Worm (Caenorhabditis elegans) whole organism, L4 larva: ENCODE measurements around the gene R07E5.17.

ENCODE experiments used
- ceh-28 ChIP-seq: fragments of 150-350 bp; optimal IDR thresholded peaks from 2 replicates; lab custom pipeline; 2014; ENCODE audit warnings: missing biosample characterization, missing genetic modification reagents, missing genetic modification characterization
- dpl-1 ChIP-seq: fragments of 150-350 bp; optimal IDR thresholded peaks from 2 replicates; lab custom pipeline; 2014; ENCODE audit warnings: missing biosample characterization, missing genetic modification reagents, missing genetic modification characterization
- hif-1 ChIP-seq, 2 experiments: sonication (generic microtip); optimal IDR thresholded peaks; 2 replicates each; lab custom pipeline; 2016 to 2017; ENCODE audit warnings: missing compliant biosample characterization in 2 of 2, missing genetic modification characterization in 2 of 2, missing genetic modification reagents in 2 of 2, missing genotype in 2 of 2, mild to moderate bottlenecking in 1 of 2
- hmg-1.1 ChIP-seq: fragments of 200-800 bp; sonication (Bioruptor generic); IDR thresholded peaks from 2 replicates; pipeline ENCODE4 v1.3.6; 2022; ENCODE audit warnings: missing genetic modification reagents, missing genetic modification characterization, missing compliant biosample characterization
- nhr-237 ChIP-seq: sonication (generic microtip); optimal IDR thresholded peaks from 2 replicates; lab custom pipeline; 2017; ENCODE audit warnings: missing biosample characterization, missing genetic modification characterization
- nhr-28 ChIP-seq: fragments of 150-350 bp; optimal IDR thresholded peaks from 2 replicates; lab custom pipeline; 2014; ENCODE audit warnings: missing biosample characterization, missing genetic modification characterization
- zip-2 ChIP-seq: fragments of 150-350 bp; optimal IDR thresholded peaks from 2 replicates; lab custom pipeline; 2014; ENCODE audit warnings: missing biosample characterization, missing genetic modification characterization

- TF ChIP-seq zip-2 (tag; lab: Kevin White, UChicago), result no peak
- no peak for TF ChIP-seq hif-1 (tag; optimal IDR thresholded peaks at IDR 0.05; lab: Kevin White, UChicago)
- no peak for TF ChIP-seq ceh-28 (tag; lab: Kevin White, UChicago)
- TF ChIP-seq nhr-237 (tag; lab: Kevin White, UChicago), result no peak
- TF ChIP-seq nhr-28 (tag; lab: Kevin White, UChicago), result no peak
- no peak for TF ChIP-seq hmg-1.1 (GFP tag; lab: Robert Waterston, UW)
- TF ChIP-seq dpl-1, result no peak
Measured at ce11 chrIII:4374854-4375253, 29.4 kb downstream of the R07E5.17 start, which contains the start of gene pals-26.
